Worm (Caenorhabditis elegans) whole organism, L2 larva: Measurements from ENCODE around the gene F13H6.5.

Source experiments
- lin-13 ChIP-seq: fragments of 150-350 bp; optimal IDR thresholded peaks from 2 replicates; lab custom pipeline; 2014; ENCODE audit warnings: missing biosample characterization, missing genetic modification reagents, missing genetic modification characterization
- nhr-10 ChIP-seq: sonication (generic microtip); optimal IDR thresholded peaks from 2 replicates; lab custom pipeline; 2017; ENCODE audit warnings: missing biosample characterization, missing genetic modification characterization

DNA sequence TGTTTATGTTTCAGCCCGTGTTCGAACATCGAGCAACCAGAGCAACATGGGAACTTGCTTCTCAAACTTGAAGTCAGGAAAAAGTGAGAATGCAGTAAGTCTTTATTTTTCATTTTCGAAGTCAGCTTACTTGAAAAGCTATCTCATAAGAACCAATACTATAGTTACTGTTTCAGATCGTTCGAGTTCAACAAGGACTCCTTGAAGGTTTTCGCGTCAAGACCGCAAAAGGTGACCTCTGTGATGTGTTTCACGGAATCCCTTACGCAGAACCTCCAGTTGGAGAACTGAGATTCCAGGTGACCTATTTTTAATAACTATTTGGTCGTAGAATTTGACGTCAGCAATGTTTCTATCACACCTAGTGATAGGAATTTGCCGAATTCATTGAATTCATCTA is 51.1 kb downstream of the F13H6.5 start:
- TF ChIP-seq nhr-10 (no peak), lin-13 (no peak)
